Fruit fly (Drosophila melanogaster) whole organism, embryonic: Measurements from ENCODE around the gene CG6040.

ENCODE experiments used
- B-H2 ChIP-seq: fragments of 200-800 bp; sonication (Bioruptor generic); optimal IDR thresholded peaks from 2 replicates; lab custom pipeline; 2018; ENCODE audit warnings: missing biosample characterization, mild to moderate bottlenecking, missing genetic modification characterization
- CG11247 ChIP-seq: fragments of 200-800 bp; sonication (Bioruptor generic); IDR thresholded peaks from 2 replicates; pipeline ENCODE4 v1.3.6; 2022; ENCODE audit warnings: missing biosample characterization, missing genetic modification characterization
- CG1233 ChIP-seq: fragments of 200-800 bp; sonication (Bioruptor generic); optimal IDR thresholded peaks from 4 replicates; lab custom pipeline; 2018; ENCODE audit warnings: missing biosample characterization, mild to moderate bottlenecking, missing genetic modification characterization
- CG13775 ChIP-seq: fragments of 200-800 bp; sonication (Bioruptor generic); optimal IDR thresholded peaks from 3 replicates; lab custom pipeline; 2017; ENCODE audit warnings: missing biosample characterization, mild to moderate bottlenecking, missing genetic modification characterization
- CG14050 ChIP-seq: fragments of 200-800 bp; sonication (Bioruptor generic); IDR thresholded peaks from 3 replicates; pipeline ENCODE4 v1.3.6; 2022; ENCODE audit warnings: missing biosample characterization, missing genetic modification characterization
- CG14710 ChIP-seq: fragments of 200-800 bp; sonication (Bioruptor generic); optimal IDR thresholded peaks from 3 replicates; lab custom pipeline; 2019; ENCODE audit warnings: missing biosample characterization, mild to moderate bottlenecking, missing genetic modification characterization, moderate library complexity
- CG17612 ChIP-seq: fragments of 200-800 bp; sonication (Bioruptor generic); IDR thresholded peaks from 2 replicates; pipeline ENCODE4 v1.3.6; 2022; ENCODE audit warnings: missing biosample characterization, missing genetic modification characterization
- CG31388 ChIP-seq: fragments of 200-800 bp; sonication (Bioruptor generic); optimal IDR thresholded peaks from 2 replicates; lab custom pipeline; 2016; ENCODE audit warnings: missing biosample characterization, missing genetic modification characterization
- CG33213 ChIP-seq: fragments of 200-800 bp; sonication (Bioruptor generic); optimal IDR thresholded peaks from 3 replicates; lab custom pipeline; 2016; ENCODE audit warnings: missing biosample characterization, missing genetic modification characterization
- CG5180 ChIP-seq: fragments of 200-800 bp; sonication (Bioruptor generic); optimal IDR thresholded peaks from 3 replicates; lab custom pipeline; 2017; ENCODE audit warnings: missing biosample characterization, missing genetic modification characterization, mild to moderate bottlenecking, moderate library complexity, missing genetic modification reagents
- CG6254 ChIP-seq: fragments of 200-800 bp; sonication (Bioruptor generic); optimal IDR thresholded peaks from 3 replicates; lab custom pipeline; 2017; ENCODE audit warnings: mild to moderate bottlenecking, missing biosample characterization, missing genetic modification reagents, missing genetic modification characterization
- CG6272 ChIP-seq: fragments of 200-800 bp; sonication (Bioruptor generic); IDR thresholded peaks from 2 replicates; pipeline ENCODE4 v1.3.6; 2022; ENCODE audit warnings: missing biosample characterization, missing genetic modification characterization
- CG7357 ChIP-seq: fragments of 200-800 bp; sonication (Bioruptor generic); IDR thresholded peaks from 3 replicates; pipeline ENCODE4 v1.3.6; 2022; ENCODE audit warnings: missing biosample characterization, missing genetic modification characterization
- CG8359 ChIP-seq: fragments of 200-800 bp; sonication (Bioruptor generic); optimal IDR thresholded peaks from 2 replicates; lab custom pipeline; 2017; ENCODE audit warnings: missing biosample characterization, mild to moderate bottlenecking, missing genetic modification characterization, borderline replicate concordance
- CG9797 ChIP-seq: fragments of 200-800 bp; sonication (Bioruptor generic); optimal IDR thresholded peaks from 3 replicates; lab custom pipeline; 2018; ENCODE audit warnings: missing biosample characterization, mild to moderate bottlenecking, missing genetic modification characterization
- Camta ChIP-seq: fragments of 200-800 bp; sonication (Bioruptor generic); optimal IDR thresholded peaks from 2 replicates; lab custom pipeline; 2016; ENCODE audit warnings: missing biosample characterization, missing genetic modification characterization
- Dip2 ChIP-seq: fragments of 200-800 bp; sonication (Bioruptor generic); IDR thresholded peaks from 2 replicates; pipeline ENCODE4 v1.3.6; 2022; ENCODE audit warnings: missing biosample characterization, missing genetic modification characterization
- Dll ChIP-seq: fragments of 200-800 bp; sonication (Bioruptor generic); IDR thresholded peaks from 4 replicates; pipeline ENCODE4 v1.3.6; 2022; ENCODE audit warnings: missing biosample characterization, missing genetic modification characterization; ENCODE audit not compliant: partially characterized antibody
- Ets65A ChIP-seq: fragments of 200-800 bp; sonication (Bioruptor generic); peaks from one replicate; lab custom pipeline; 2016; ENCODE audit warnings: missing biosample characterization, missing genetic modification characterization
- Fer2 ChIP-seq: fragments of 200-800 bp; sonication (Bioruptor generic); optimal IDR thresholded peaks from 2 replicates; lab custom pipeline; 2018; ENCODE audit warnings: missing biosample characterization, mild to moderate bottlenecking, missing genetic modification characterization, moderate library complexity
- H2.0 ChIP-seq: fragments of 200-800 bp; sonication (Bioruptor generic); IDR thresholded peaks from 2 replicates; pipeline ENCODE4 v1.3.6; 2022; ENCODE audit warnings: missing biosample characterization, missing genetic modification characterization
- HLH3B ChIP-seq: fragments of 200-800 bp; sonication (Bioruptor generic); IDR thresholded peaks from 2 replicates; pipeline ENCODE4 v1.3.6; 2022; ENCODE audit warnings: missing biosample characterization, missing genetic modification characterization
- Hsf ChIP-seq: fragments of 200-800 bp; sonication (Bioruptor generic); optimal IDR thresholded peaks from 3 replicates; lab custom pipeline; 2016; ENCODE audit warnings: missing biosample characterization, missing genetic modification characterization
- Jarid2 ChIP-seq: fragments of 200-800 bp; sonication (Bioruptor generic); optimal IDR thresholded peaks from 3 replicates; lab custom pipeline; 2017; ENCODE audit warnings: mild to moderate bottlenecking, missing biosample characterization, missing genetic modification reagents, missing genetic modification characterization
- NFAT ChIP-seq: fragments of 200-800 bp; sonication (Bioruptor generic); IDR thresholded peaks from 2 replicates; pipeline ENCODE4 v1.3.6; 2022; ENCODE audit warnings: missing biosample characterization, missing genetic modification characterization
- Opbp ChIP-seq: fragments of 200-800 bp; sonication (Bioruptor generic); IDR thresholded peaks from 3 replicates; pipeline ENCODE4 v1.3.6; 2022; ENCODE audit warnings: missing biosample characterization, missing genetic modification characterization; ENCODE audit not compliant: partially characterized antibody
- Pdp1 ChIP-seq, 2 experiments: fragments of 200-800 bp; sonication (Bioruptor generic); optimal IDR thresholded peaks; 3 replicates each; lab custom pipeline; 2016; ENCODE audit warnings: missing biosample characterization in 2 of 2, missing genetic modification characterization in 2 of 2, mild to moderate bottlenecking in 1 of 2, moderate library complexity in 1 of 2
- Poxn ChIP-seq: fragments of 200-800 bp; sonication (Bioruptor generic); IDR thresholded peaks from 2 replicates; pipeline ENCODE4 v1.3.6; 2022; ENCODE audit warnings: missing biosample characterization, missing genetic modification characterization
- Rfx ChIP-seq: fragments of 200-800 bp; sonication (Bioruptor generic); IDR thresholded peaks from 2 replicates; pipeline ENCODE4 v1.3.6; 2022; ENCODE audit warnings: missing biosample characterization, missing genetic modification characterization
- Rx ChIP-seq: fragments of 200-800 bp; sonication (Bioruptor generic); IDR thresholded peaks from 2 replicates; pipeline ENCODE4 v1.3.6; 2022; ENCODE audit warnings: missing biosample characterization, missing genetic modification characterization
- Sry-δ ChIP-seq: fragments of 200-800 bp; sonication (Bioruptor generic); optimal IDR thresholded peaks from 2 replicates; lab custom pipeline; 2016; ENCODE audit warnings: missing biosample characterization, missing genetic modification characterization
- Taf1 ChIP-seq: fragments of 200-800 bp; sonication (Bioruptor generic); IDR thresholded peaks from 2 replicates; pipeline ENCODE4 v1.3.6; 2022; ENCODE audit warnings: missing biosample characterization, missing genetic modification characterization
- amos ChIP-seq: fragments of 200-800 bp; sonication (Bioruptor generic); IDR thresholded peaks from 2 replicates; pipeline ENCODE4 v1.3.6; 2022; ENCODE audit warnings: missing biosample characterization, missing genetic modification characterization; ENCODE audit not compliant: partially characterized antibody
- cas ChIP-seq: fragments of 200-800 bp; sonication (Bioruptor generic); IDR thresholded peaks from 2 replicates; pipeline ENCODE4 v1.3.6; 2022; ENCODE audit warnings: missing biosample characterization, missing genetic modification characterization
- chinmo ChIP-seq: fragments of 200-800 bp; sonication (Bioruptor generic); IDR thresholded peaks from 4 replicates; pipeline ENCODE4 v1.3.6; 2022; ENCODE audit warnings: missing biosample characterization, missing genetic modification characterization; ENCODE audit not compliant: partially characterized antibody
- croc ChIP-seq: fragments of 200-800 bp; sonication (Bioruptor generic); conservative IDR thresholded peaks from 3 replicates; pipeline ENCODE4 v1.3.6; 2022; ENCODE audit warnings: missing biosample characterization, missing genetic modification characterization
- dysf ChIP-seq: fragments of 200-800 bp; sonication (Bioruptor generic); IDR thresholded peaks from 3 replicates; pipeline ENCODE4 v1.3.6; 2022; ENCODE audit warnings: missing biosample characterization, missing genetic modification characterization
- h ChIP-seq: fragments of >200 bp; optimal IDR thresholded peaks from 2 replicates; lab custom pipeline; 2017
- ham ChIP-seq: fragments of 200-800 bp; sonication (Bioruptor generic); IDR thresholded peaks from 2 replicates; pipeline ENCODE4 v1.3.6; 2022; ENCODE audit warnings: missing biosample characterization, missing genetic modification characterization
- hth ChIP-seq: fragments of >200 bp; optimal IDR thresholded peaks from 2 replicates; lab custom pipeline; 2017; ENCODE audit warnings: inconsistent platforms
- knrl ChIP-seq: fragments of 200-800 bp; sonication (Bioruptor generic); IDR thresholded peaks from 3 replicates; pipeline ENCODE4 v1.3.6; 2022; ENCODE audit warnings: missing biosample characterization, missing genetic modification characterization; ENCODE audit not compliant: partially characterized antibody
- lola ChIP-seq, 3 experiments: fragments of >200 bp in 2 of 3; fragments of 200-800 bp in 1 of 3; sonication (Bioruptor generic) in 1 of 3; optimal IDR thresholded peaks; 2 replicates each; lab custom pipeline; 2017 to 2019; ENCODE audit warnings: missing biosample characterization in 3 of 3, missing genetic modification characterization in 3 of 3, mild to moderate bottlenecking in 1 of 3, moderate library complexity in 1 of 3
- otp ChIP-seq: fragments of 200-800 bp; sonication (Bioruptor generic); IDR thresholded peaks from 3 replicates; pipeline ENCODE4, ENCODE4 v1.3.6; 2022; ENCODE audit warnings: missing biosample characterization, missing genetic modification characterization
- prd ChIP-seq, 3 experiments: fragments of >200 bp in 2 of 3; fragments of 200-800 bp in 1 of 3; sonication (Bioruptor generic) in 1 of 3; optimal IDR thresholded peaks in 2 of 3; IDR thresholded peaks in 1 of 3; 2 replicates in 2 of 3; 3 replicates in 1 of 3; pipeline versions ENCODE4 v1.3.6 to Lab custom; 2017 to 2022; ENCODE audit warnings: missing biosample characterization in 1 of 3, missing genetic modification characterization in 1 of 3
- psq ChIP-seq: fragments of 200-800 bp; sonication (Bioruptor generic); optimal IDR thresholded peaks from 2 replicates; lab custom pipeline; 2017; ENCODE audit warnings: missing biosample characterization, missing genetic modification characterization
- slbo ChIP-seq: fragments of 200-800 bp; sonication (Bioruptor generic); IDR thresholded peaks from 2 replicates; pipeline ENCODE4 v1.3.6; 2022; ENCODE audit warnings: missing biosample characterization, missing genetic modification characterization
- slou ChIP-seq: fragments of 200-800 bp; sonication (Bioruptor generic); optimal IDR thresholded peaks from 3 replicates; lab custom pipeline; 2016; ENCODE audit warnings: missing biosample characterization, missing genetic modification characterization
- tgo ChIP-seq: fragments of 200-800 bp; sonication (Bioruptor generic); IDR thresholded peaks from 3 replicates; pipeline ENCODE4 v1.3.6; 2022; ENCODE audit warnings: missing biosample characterization, missing genetic modification characterization
- unpg ChIP-seq: fragments of 200-800 bp; sonication (Bioruptor generic); optimal IDR thresholded peaks from 3 replicates; lab custom pipeline; 2018; ENCODE audit warnings: missing biosample characterization, mild to moderate bottlenecking, missing genetic modification characterization, moderate library complexity
- z ChIP-seq: fragments of 200-800 bp; sonication (Bioruptor generic); IDR thresholded peaks from 3 replicates; pipeline ENCODE4 v1.3.6; 2022; ENCODE audit warnings: missing biosample characterization, missing genetic modification characterization

Gene CG6040

dm6 chr3R:19162135-19162616, 65.4 kb downstream of the CG6040 start, which contains the start of the genes CG42359 and Nsun5 (continued):
- TF ChIP-seq CG9797 (GFP tag; lab: Kevin White, UChicago) = peak; percentile 88
- TF ChIP-seq Dip2 (GFP tag; lab: Robert Waterston, UW) = no peak
- peak; percentile 88 for TF ChIP-seq Camta
- no peak for TF ChIP-seq hth (lab: Kevin White, UChicago)
- TF ChIP-seq NFAT (GFP tag; lab: Robert Waterston, UW) = peak; percentile 91
- peak; percentile 92 for TF ChIP-seq Sry-δ (GFP tag; lab: Kevin White, UChicago)
- TF ChIP-seq Taf1 (GFP tag; lab: Robert Waterston, UW) = peak; percentile 80
- peak; percentile 88 for TF ChIP-seq H2.0 (GFP tag; lab: Robert Waterston, UW)
- TF ChIP-seq slbo (GFP tag; lab: Robert Waterston, UW) = peak; percentile 95
- TF ChIP-seq chinmo (GFP tag; lab: Robert Waterston, UW) = peak; percentile 87; the same call in 3 of the 4 replicates
- TF ChIP-seq CG11247 = peak; percentile 84
- TF ChIP-seq CG17612 (GFP tag; lab: Robert Waterston, UW) = peak; percentile 83
- peak; percentile 83 for TF ChIP-seq CG6254 (GFP tag; lab: Kevin White, UChicago)
- TF ChIP-seq croc (GFP tag; lab: Robert Waterston, UW) = peak; percentile 70
- TF ChIP-seq CG33213 (GFP tag; lab: Kevin White, UChicago) = peak; percentile 95
- TF ChIP-seq slou = peak; percentile 79
- TF ChIP-seq Poxn (GFP tag; lab: Robert Waterston, UW) = peak; percentile 62; the same call in 1 of the 2 replicates
- TF ChIP-seq unpg (GFP tag; lab: Kevin White, UChicago) = peak; percentile 92
- TF ChIP-seq z (GFP tag; lab: Robert Waterston, UW) = no peak
- peak; percentile 95 for TF ChIP-seq Hsf (GFP tag; lab: Kevin White, UChicago)
- TF ChIP-seq Ets65A (GFP tag; lab: Kevin White, UChicago) = peak; percentile 99
- peak; percentile 97 for TF ChIP-seq Dll
- TF ChIP-seq Jarid2 = peak; percentile 33
- TF ChIP-seq dysf (GFP tag; lab: Robert Waterston, UW) = peak; percentile 87
- peak; percentile 88 for TF ChIP-seq CG13775 (GFP tag; lab: Kevin White, UChicago)
- no peak for TF ChIP-seq prd (optimal IDR thresholded peaks at IDR 0.05; lab: Kevin White, UChicago)
- peak; percentile 95 for TF ChIP-seq prd (GFP tag; IDR thresholded peaks at IDR 0.05; lab: Robert Waterston, UW)
- TF ChIP-seq CG1233 = peak; percentile 81
- TF ChIP-seq psq (GFP tag; lab: Kevin White, UChicago) = peak; percentile 67
- peak; percentile 83 for TF ChIP-seq CG14050 (GFP tag; lab: Robert Waterston, UW)
- peak; percentile 92 for TF ChIP-seq knrl (GFP tag; lab: Robert Waterston, UW)
- peak; percentile 61; the same call in 1 of the 2 replicates for TF ChIP-seq ham (GFP tag; lab: Robert Waterston, UW)
- TF ChIP-seq CG7357 = peak; percentile 58; the same call in 1 of the 3 replicates
- TF ChIP-seq otp (GFP tag; lab: Robert Waterston, UW) = peak; percentile 88; the same call in 2 of the 3 replicates
- peak; percentile 91 for TF ChIP-seq B-H2
- TF ChIP-seq amos (GFP tag; lab: Robert Waterston, UW) = peak; percentile 90
- TF ChIP-seq cas (GFP tag; lab: Robert Waterston, UW) = peak; percentile 72
- peak; percentile 63 for TF ChIP-seq CG31388 (GFP tag; lab: Kevin White, UChicago)
- peak in 1 of 3 experiments; percentile 83 for TF ChIP-seq lola (GFP tag; optimal IDR thresholded peaks at IDR 0.05; lab: Kevin White, UChicago)
- TF ChIP-seq CG6272 = peak; percentile 82
- TF ChIP-seq CG5180 (GFP tag; lab: Kevin White, UChicago) = no peak
- peak; percentile 86 for TF ChIP-seq tgo (GFP tag; lab: Robert Waterston, UW)
- peak; percentile 82 for TF ChIP-seq Opbp
- peak; percentile 75 for TF ChIP-seq Fer2 (tag; lab: Kevin White, UChicago)
- peak; percentile 91 to 94 for TF ChIP-seq Pdp1 (GFP tag; optimal IDR thresholded peaks at IDR 0.05; lab: Kevin White, UChicago)
- peak; percentile 92 for TF ChIP-seq Rfx (GFP tag; lab: Robert Waterston, UW)
- no peak for TF ChIP-seq h (lab: Kevin White, UChicago)
- peak; percentile 64 for TF ChIP-seq CG8359 (GFP tag; lab: Kevin White, UChicago)
- TF ChIP-seq HLH3B = peak; percentile 90
- peak; percentile 96 for TF ChIP-seq CG14710
- peak; percentile 84 for TF ChIP-seq Rx (GFP tag; lab: Robert Waterston, UW)
